Worm (Caenorhabditis elegans): ENCODE data around the gene rpl-3.

ce11 chrIII:3898850-3899249 is 31.2 kb downstream of the rpl-3 start:
- TF ChIP-seq dao-5 (tag; optimal IDR thresholded peaks at IDR 0.05) (no peak), W03F9.2 (tag; optimal IDR thresholded peaks at IDR 0.05) (no peak)
